Worm (Caenorhabditis elegans): ENCODE results near the gene col-105.
A peak's percentile ranks its signal among the peaks of the same experiment; 100 is the strongest.

col-105 gene

ce11 chrIV:1385915-1386314, 26.9 kb upstream of the col-105 start, which contains the start of gene nhr-41:
Gene nhr-41 (plus strand): TSS chrIV:1386215.
- no peak for TF ChIP-seq scrt-1 (GFP tag; IDR thresholded peaks at IDR 0.05)
- TF ChIP-seq hmbx-1 (tag; optimal IDR thresholded peaks at IDR 0.05): no peak
- TF ChIP-seq aly-1 (tag; optimal IDR thresholded peaks at IDR 0.05): no peak
- TF ChIP-seq ama-1 (optimal IDR thresholded peaks at IDR 0.05): no peak
- TF ChIP-seq tbx-11 (GFP tag; IDR thresholded peaks at IDR 0.05): no peak
- no peak for TF ChIP-seq B0310.2 (tag; optimal IDR thresholded peaks at IDR 0.05)
- no peak for TF ChIP-seq F13C5.2 (tag; optimal IDR thresholded peaks at IDR 0.05)
- TF ChIP-seq pes-1 (GFP tag; IDR thresholded peaks at IDR 0.05): no peak

ce11 chrIV:1385500-1385899, 26.5 kb upstream of the col-105 start:
- no peak for TF ChIP-seq tbx-37 (GFP tag; conservative IDR thresholded peaks at IDR 0.05)
- no peak for TF ChIP-seq tbx-11 (GFP tag; IDR thresholded peaks at IDR 0.05)
- no peak for TF ChIP-seq ceh-13 (GFP tag; optimal IDR thresholded peaks at IDR 0.05)
- no peak for TF ChIP-seq hmg-4 (GFP tag; optimal IDR thresholded peaks at IDR 0.05)

ce11 chrIV:1381596-1382274, 22.7 kb upstream of the col-105 start:
- no peak for TF ChIP-seq flt-1 (GFP tag; IDR thresholded peaks at IDR 0.05)
- no peak for TF ChIP-seq scrt-1 (GFP tag; IDR thresholded peaks at IDR 0.05)
- no peak for TF ChIP-seq pes-1 (GFP tag; IDR thresholded peaks at IDR 0.05)
- TF ChIP-seq ceh-36 (tag; optimal IDR thresholded peaks at IDR 0.05): no peak
- no peak for TF ChIP-seq ets-7 (tag; optimal IDR thresholded peaks at IDR 0.05)
- TF ChIP-seq tbx-11 (GFP tag; IDR thresholded peaks at IDR 0.05): no peak
- TF ChIP-seq hmg-4 (GFP tag; optimal IDR thresholded peaks at IDR 0.05): no peak
- no peak for TF ChIP-seq hnd-1 (tag; optimal IDR thresholded peaks at IDR 0.05)
- no peak for TF ChIP-seq tbx-37 (GFP tag; conservative IDR thresholded peaks at IDR 0.05)
- no peak for TF ChIP-seq B0310.2 (tag; optimal IDR thresholded peaks at IDR 0.05)
- TF ChIP-seq sea-1 (GFP tag; conservative IDR thresholded peaks at IDR 0.05): no peak
- no peak for TF ChIP-seq ceh-13 (GFP tag; optimal IDR thresholded peaks at IDR 0.05)
- TF ChIP-seq ama-1 (optimal IDR thresholded peaks at IDR 0.05): no peak
- TF ChIP-seq aly-1 (tag; optimal IDR thresholded peaks at IDR 0.05): no peak
- no peak for TF ChIP-seq hmbx-1 (tag; optimal IDR thresholded peaks at IDR 0.05)
- TF ChIP-seq tra-4 (tag; optimal IDR thresholded peaks at IDR 0.05): no peak
- TF ChIP-seq F13C5.2 (tag; optimal IDR thresholded peaks at IDR 0.05): no peak

ce11 chrIV:1380350-1380749, 21.3 kb upstream of the col-105 start:
- TF ChIP-seq tra-4 (tag; optimal IDR thresholded peaks at IDR 0.05) (no peak), ets-7 (tag; optimal IDR thresholded peaks at IDR 0.05) (no peak)

- TF ChIP-seq hnd-1 (tag; optimal IDR thresholded peaks at IDR 0.05): no peak
- no peak for TF ChIP-seq scrt-1 (GFP tag; IDR thresholded peaks at IDR 0.05)
Observed at ce11 chrIV:1378954-1379353, 19.9 kb upstream of the col-105 start.

- TF ChIP-seq hmg-4 (GFP tag; optimal IDR thresholded peaks at IDR 0.05) (peak; percentile 16), scrt-1 (GFP tag; IDR thresholded peaks at IDR 0.05) (peak; percentile 18; the same call in 1 of the 2 replicates), tbx-11 (GFP tag; IDR thresholded peaks at IDR 0.05) (no peak), sea-1 (GFP tag; conservative IDR thresholded peaks at IDR 0.05) (peak; percentile 54; the same call in 1 of the 2 replicates), aly-1 (tag; optimal IDR thresholded peaks at IDR 0.05) (no peak), tbx-37 (GFP tag; conservative IDR thresholded peaks at IDR 0.05) (peak; percentile 3; the same call in 1 of the 2 replicates)
Observed at ce11 chrIV:1377699-1378098, 18.7 kb upstream of the col-105 start.

- TF ChIP-seq hmg-4 (GFP tag; optimal IDR thresholded peaks at IDR 0.05) (no peak), sea-1 (GFP tag; conservative IDR thresholded peaks at IDR 0.05) (no peak), F13C5.2 (tag; optimal IDR thresholded peaks at IDR 0.05) (no peak), ama-1 (optimal IDR thresholded peaks at IDR 0.05) (no peak), B0310.2 (tag; optimal IDR thresholded peaks at IDR 0.05) (no peak), pes-1 (GFP tag; IDR thresholded peaks at IDR 0.05) (no peak), aly-1 (tag; optimal IDR thresholded peaks at IDR 0.05) (no peak), tbx-37 (GFP tag; conservative IDR thresholded peaks at IDR 0.05) (no peak), flt-1 (GFP tag; IDR thresholded peaks at IDR 0.05) (no peak), hmbx-1 (tag; optimal IDR thresholded peaks at IDR 0.05) (no peak), tbx-11 (GFP tag; IDR thresholded peaks at IDR 0.05) (no peak), ets-7 (tag; optimal IDR thresholded peaks at IDR 0.05) (no peak), scrt-1 (GFP tag; IDR thresholded peaks at IDR 0.05) (no peak), tra-4 (tag; optimal IDR thresholded peaks at IDR 0.05) (no peak)
Observed at ce11 chrIV:1375289-1375688, 16.3 kb upstream of the col-105 start.

ce11 chrIV:1371300-1371699, 12.3 kb upstream of the col-105 start:
- TF ChIP-seq ets-7 (tag; optimal IDR thresholded peaks at IDR 0.05) (no peak), ceh-36 (tag; optimal IDR thresholded peaks at IDR 0.05) (no peak), pes-1 (GFP tag; IDR thresholded peaks at IDR 0.05) (no peak), tbx-37 (GFP tag; conservative IDR thresholded peaks at IDR 0.05) (no peak), B0310.2 (tag; optimal IDR thresholded peaks at IDR 0.05) (no peak), aly-1 (tag; optimal IDR thresholded peaks at IDR 0.05) (no peak), ama-1 (optimal IDR thresholded peaks at IDR 0.05) (no peak)

- TF ChIP-seq hnd-1 (tag; optimal IDR thresholded peaks at IDR 0.05): no peak
- TF ChIP-seq B0310.2 (tag; optimal IDR thresholded peaks at IDR 0.05): no peak
- no peak for TF ChIP-seq ceh-36 (tag; optimal IDR thresholded peaks at IDR 0.05)
- TF ChIP-seq hmg-4 (GFP tag; optimal IDR thresholded peaks at IDR 0.05): no peak
- no peak for TF ChIP-seq aly-1 (tag; optimal IDR thresholded peaks at IDR 0.05)
- no peak for TF ChIP-seq scrt-1 (GFP tag; IDR thresholded peaks at IDR 0.05)
- TF ChIP-seq ceh-13 (GFP tag; optimal IDR thresholded peaks at IDR 0.05): no peak
Observed at ce11 chrIV:1367041-1367440, 8.0 kb upstream of the col-105 start.
